Fruit fly (Drosophila melanogaster): ENCODE data around the gene tko.
A peak's percentile ranks its signal among the peaks of the same experiment; 100 is the strongest.

The tko gene

DNA sequence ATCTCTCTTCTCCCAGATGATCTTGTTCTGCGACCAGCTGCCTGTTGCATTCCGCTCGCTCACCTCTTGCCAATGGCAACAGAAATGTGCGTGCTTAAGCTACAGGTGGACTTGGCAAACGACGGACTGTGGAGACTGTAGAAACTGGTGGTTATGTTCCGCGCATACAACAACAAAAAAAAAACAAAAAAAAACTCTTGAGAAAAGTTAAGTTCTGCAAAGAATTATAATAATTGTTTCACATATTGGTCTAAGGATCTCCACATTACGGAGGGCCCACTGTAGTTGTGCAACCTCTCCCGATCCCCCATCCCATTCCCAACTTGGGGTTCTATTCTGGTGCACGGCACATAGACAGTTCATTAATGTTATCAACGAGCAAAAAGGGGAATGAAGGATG, 24.8 kb upstream of the tko start (continued):
- TF ChIP-seq MESR4 (GFP tag; optimal IDR thresholded peaks at IDR 0.05) (no peak), hb (GFP tag; IDR thresholded peaks at IDR 0.05; ENCODE audit: partially characterized antibody) (no peak), onecut (GFP tag; IDR thresholded peaks at IDR 0.05) (peak; percentile 73), Dref (GFP tag; IDR thresholded peaks at IDR 0.05) (no peak), Deaf1 (tag; optimal IDR thresholded peaks at IDR 0.05) (no peak), CG10431 (GFP tag; optimal IDR thresholded peaks at IDR 0.05) (peak; percentile 56), CG4707 (GFP tag; optimal IDR thresholded peaks at IDR 0.05) (peak; percentile 62), CG2199 (GFP tag; IDR thresholded peaks at IDR 0.05) (peak; percentile 41; the same call in 2 of the 3 replicates), z (GFP tag; IDR thresholded peaks at IDR 0.05) (peak; percentile 65; the same call in 1 of the 3 replicates), CG15696 (tag; optimal IDR thresholded peaks at IDR 0.05) (peak; percentile 90), CG10366 (GFP tag; IDR thresholded peaks at IDR 0.05) (peak; percentile 65; the same call in 1 of the 2 replicates), btn (GFP tag; optimal IDR thresholded peaks at IDR 0.05) (peak; percentile 78), emc (GFP tag; optimal IDR thresholded peaks at IDR 0.05) (no peak), tin (GFP tag; optimal IDR thresholded peaks at IDR 0.05) (peak; percentile 87), cg (GFP tag; optimal IDR thresholded peaks at IDR 0.05) (no peak), sens-2 (GFP tag; IDR thresholded peaks at IDR 0.05) (peak; percentile 69), caup (GFP tag; optimal IDR thresholded peaks at IDR 0.05; ENCODE audit: severe bottlenecking) (no peak), CG13123 (GFP tag; optimal IDR thresholded peaks at IDR 0.05) (peak; percentile 34), CG3726 (GFP tag; IDR thresholded peaks at IDR 0.05) (peak; percentile 65; the same call in 1 of the 3 replicates), CG3407 (GFP tag; optimal IDR thresholded peaks at IDR 0.05) (peak; percentile 58), ttk (GFP tag; IDR thresholded peaks at IDR 0.05) (peak; percentile 68), pfk (GFP tag; optimal IDR thresholded peaks at IDR 0.05) (no peak), her (GFP tag; optimal IDR thresholded peaks at IDR 0.05) (peak; percentile 5), Ptx1 (GFP tag; IDR thresholded peaks at IDR 0.05) (peak; percentile 73), en (GFP tag; optimal IDR thresholded peaks at IDR 0.05) (peak; percentile 57), peb (GFP tag; IDR thresholded peaks at IDR 0.05) (peak; percentile 67), CG14860 (GFP tag; IDR thresholded peaks at IDR 0.05; ENCODE audit: partially characterized antibody) (no peak), CG8924 (tag; optimal IDR thresholded peaks at IDR 0.05) (peak; percentile 70), pan (optimal IDR thresholded peaks at IDR 0.05) (no peak), pan (GFP tag; optimal IDR thresholded peaks at IDR 0.05 in 1 of 2, IDR thresholded peaks at IDR 0.05 in 1 of 2) (peak in 1 of 2 experiments; percentile 62), Bteb2 (GFP tag; optimal IDR thresholded peaks at IDR 0.05) (peak; percentile 4), org-1 (GFP tag; optimal IDR thresholded peaks at IDR 0.05) (peak; percentile 45), H2.0 (GFP tag; IDR thresholded peaks at IDR 0.05) (peak; percentile 76), CG15269 (tag; optimal IDR thresholded peaks at IDR 0.05) (peak; percentile 49), CG34224 (GFP tag; IDR thresholded peaks at IDR 0.05; ENCODE audit: partially characterized antibody) (no peak), Dip3 (GFP tag; optimal IDR thresholded peaks at IDR 0.05) (peak; percentile 2), NFAT (GFP tag; IDR thresholded peaks at IDR 0.05) (0 out of 2 replicates have a peak, but pooled peaks have one; percentile 25), Ets97D (GFP tag; optimal IDR thresholded peaks at IDR 0.05) (peak; percentile 47), Fer3 (tag; optimal IDR thresholded peaks at IDR 0.05) (peak; percentile 28), CG14050 (GFP tag; IDR thresholded peaks at IDR 0.05) (peak; percentile 22; the same call in 1 of the 3 replicates), Dll (GFP tag; IDR thresholded peaks at IDR 0.05; ENCODE audit: partially characterized antibody) (no peak), sr (GFP tag; IDR thresholded peaks at IDR 0.05) (0 out of 3 replicates have a peak, but pooled peaks have one; percentile 5), CG11723 (GFP tag; optimal IDR thresholded peaks at IDR 0.05) (peak; percentile 51), ci (GFP tag; IDR thresholded peaks at IDR 0.05) (peak; percentile 90), zen (tag; optimal IDR thresholded peaks at IDR 0.05) (peak; percentile 81), psq (GFP tag; optimal IDR thresholded peaks at IDR 0.05) (peak; percentile 16), vvl (GFP tag; IDR thresholded peaks at IDR 0.05) (peak; percentile 86), CG18262 (tag; optimal IDR thresholded peaks at IDR 0.05) (peak; percentile 80), PHDP (tag; optimal IDR thresholded peaks at IDR 0.05) (peak; percentile 49), aop (GFP tag; IDR thresholded peaks at IDR 0.05) (peak; percentile 32; the same call in 1 of the 2 replicates), Opbp (GFP tag; IDR thresholded peaks at IDR 0.05; ENCODE audit: partially characterized antibody) (no peak)
